Worm (Caenorhabditis elegans) whole organism, L4/young adult: Measurements from ENCODE around the gene C44B7.7.

Source experiments
- W03F9.2 ChIP-seq: fragments of 150-350 bp; optimal IDR thresholded peaks from 2 replicates; lab custom pipeline; 2014; ENCODE audit warnings: missing biosample characterization, missing genetic modification characterization
- dao-5 ChIP-seq: sonication (generic microtip); optimal IDR thresholded peaks from 2 replicates; lab custom pipeline; 2016; ENCODE audit warnings: missing genotype, missing genetic modification characterization, moderate library complexity, missing compliant biosample characterization
- him-1 ChIP-seq: sonication (generic microtip); optimal IDR thresholded peaks from 2 replicates; lab custom pipeline; 2016; ENCODE audit warnings: missing genotype, missing genetic modification reagents, missing genetic modification characterization, missing compliant biosample characterization

ce11 chrII:6888661-6889579, 9.0 kb upstream of the C44B7.7 start:
- TF ChIP-seq W03F9.2 (no peak), him-1 (tag; lab: Kevin White, UChicago) (no peak), dao-5 (tag; lab: Kevin White, UChicago) (no peak)
